Fruit fly (Drosophila melanogaster) whole organism, embryonic: ENCODE data around the gene CG43439.
A peak's percentile ranks its signal among the peaks of the same experiment; 100 is the strongest.

Source experiments
- Awh ChIP-seq: fragments of 200-800 bp; sonication (Bioruptor generic); IDR thresholded peaks from 2 replicates; pipeline ENCODE4, ENCODE4 v1.3.6; 2022; ENCODE audit warnings: missing biosample characterization, missing genetic modification characterization
- CG10274 ChIP-seq: fragments of 200-800 bp; sonication (Bioruptor generic); optimal IDR thresholded peaks from 3 replicates; lab custom pipeline; 2017; ENCODE audit warnings: missing biosample characterization, mild to moderate bottlenecking, missing genetic modification characterization
- CG10654 ChIP-seq: fragments of 200-800 bp; sonication (Bioruptor generic); optimal IDR thresholded peaks from 2 replicates; lab custom pipeline; 2016; ENCODE audit warnings: missing biosample characterization, missing genetic modification characterization
- CG10959 ChIP-seq: fragments of 200-800 bp; sonication (Bioruptor generic); IDR thresholded peaks from 2 replicates; pipeline ENCODE4 v1.3.6; 2022; ENCODE audit warnings: missing biosample characterization, missing genetic modification characterization
- CG11560 ChIP-seq: fragments of 200-800 bp; sonication (Bioruptor generic); IDR thresholded peaks from 3 replicates; pipeline ENCODE4 v1.3.6; 2022; ENCODE audit warnings: missing biosample characterization, missing genetic modification characterization
- CG11723 ChIP-seq: fragments of 200-800 bp; sonication (Bioruptor generic); optimal IDR thresholded peaks from 2 replicates; lab custom pipeline; 2017; ENCODE audit warnings: missing biosample characterization, mild to moderate bottlenecking, missing genetic modification characterization
- CG12299 ChIP-seq: fragments of 200-800 bp; sonication (Bioruptor generic); optimal IDR thresholded peaks from 2 replicates; lab custom pipeline; 2018; ENCODE audit warnings: missing biosample characterization, mild to moderate bottlenecking, missing genetic modification characterization
- CG1233 ChIP-seq: fragments of 200-800 bp; sonication (Bioruptor generic); optimal IDR thresholded peaks from 4 replicates; lab custom pipeline; 2018; ENCODE audit warnings: missing biosample characterization, mild to moderate bottlenecking, missing genetic modification characterization
- CG17186 ChIP-seq: fragments of 200-800 bp; sonication (Bioruptor generic); optimal IDR thresholded peaks from 3 replicates; lab custom pipeline; 2017; ENCODE audit warnings: missing biosample characterization, missing genetic modification reagents, missing genetic modification characterization
- CG17359 ChIP-seq: fragments of 200-800 bp; sonication (Bioruptor generic); optimal IDR thresholded peaks from 3 replicates; lab custom pipeline; 2018; ENCODE audit warnings: missing biosample characterization, mild to moderate bottlenecking, missing genetic modification characterization, moderate library complexity
- CG2116 ChIP-seq: fragments of 200-800 bp; sonication (Bioruptor generic); optimal IDR thresholded peaks from 3 replicates; lab custom pipeline; 2018; ENCODE audit warnings: missing biosample characterization, mild to moderate bottlenecking, missing genetic modification characterization
- CG30020 ChIP-seq: fragments of 200-800 bp; optimal IDR thresholded peaks from 2 replicates; lab custom pipeline; 2019; ENCODE audit warnings: missing biosample characterization, mild to moderate bottlenecking, missing genetic modification characterization, moderate library complexity
- CG30403 ChIP-seq: fragments of 200-800 bp; sonication (Bioruptor generic); optimal IDR thresholded peaks from 3 replicates; lab custom pipeline; 2016; ENCODE audit warnings: missing biosample characterization, missing genetic modification characterization
- CG31441 ChIP-seq: fragments of 200-800 bp; sonication (Bioruptor generic); IDR thresholded peaks from 2 replicates; pipeline ENCODE4 v1.3.6; 2022; ENCODE audit warnings: missing biosample characterization, missing genetic modification characterization
- CG3838 ChIP-seq: fragments of 200-800 bp; sonication (Bioruptor generic); optimal IDR thresholded peaks from 3 replicates; lab custom pipeline; 2016; ENCODE audit warnings: missing biosample characterization, missing genetic modification characterization
- CG4328 ChIP-seq: fragments of 200-800 bp; sonication (Bioruptor generic); optimal IDR thresholded peaks from 3 replicates; lab custom pipeline; 2017; ENCODE audit warnings: missing biosample characterization, missing genetic modification reagents, missing genetic modification characterization
- CG4617 ChIP-seq: fragments of 200-800 bp; sonication (Bioruptor generic); optimal IDR thresholded peaks from 3 replicates; lab custom pipeline; 2016; ENCODE audit warnings: missing biosample characterization, missing genetic modification characterization, borderline replicate concordance
- CG5245 ChIP-seq: fragments of 200-800 bp; sonication (Bioruptor generic); optimal IDR thresholded peaks from 3 replicates; lab custom pipeline; 2016; ENCODE audit warnings: missing biosample characterization, missing genetic modification characterization
- CG6272 ChIP-seq: fragments of 200-800 bp; sonication (Bioruptor generic); IDR thresholded peaks from 2 replicates; pipeline ENCODE4 v1.3.6; 2022; ENCODE audit warnings: missing biosample characterization, missing genetic modification characterization
- Dbx ChIP-seq: fragments of 200-800 bp; sonication (Bioruptor generic); IDR thresholded peaks from 3 replicates; pipeline ENCODE4 v1.3.6; 2022; ENCODE audit warnings: missing biosample characterization, missing genetic modification characterization
- Dip3 ChIP-seq: fragments of 200-800 bp; sonication (Bioruptor generic); optimal IDR thresholded peaks from 3 replicates; lab custom pipeline; 2016; ENCODE audit warnings: missing biosample characterization, missing genetic modification characterization
- HLH3B ChIP-seq: fragments of 200-800 bp; sonication (Bioruptor generic); IDR thresholded peaks from 2 replicates; pipeline ENCODE4 v1.3.6; 2022; ENCODE audit warnings: missing biosample characterization, missing genetic modification characterization
- Hey ChIP-seq: fragments of 200-800 bp; sonication (Bioruptor generic); optimal IDR thresholded peaks from 3 replicates; lab custom pipeline; 2018; ENCODE audit warnings: missing biosample characterization, mild to moderate bottlenecking, missing genetic modification characterization
- HmgZ ChIP-seq: fragments of 200-800 bp; sonication (Bioruptor generic); optimal IDR thresholded peaks from 2 replicates; lab custom pipeline; 2018; ENCODE audit warnings: missing biosample characterization, mild to moderate bottlenecking, missing genetic modification characterization
- MTF-1 ChIP-seq: fragments of 200-800 bp; sonication (Bioruptor generic); optimal IDR thresholded peaks from 2 replicates; lab custom pipeline; 2018; ENCODE audit warnings: missing biosample characterization, mild to moderate bottlenecking, missing genetic modification characterization, borderline replicate concordance
- NK7.1 ChIP-seq: fragments of 200-800 bp; sonication (Bioruptor generic); optimal IDR thresholded peaks from 3 replicates; lab custom pipeline; 2016; ENCODE audit warnings: missing biosample characterization, missing genetic modification characterization
- Optix ChIP-seq: fragments of 200-800 bp; sonication (Bioruptor generic); IDR thresholded peaks from 3 replicates; pipeline ENCODE4 v1.3.6; 2022; ENCODE audit warnings: missing biosample characterization, missing genetic modification characterization
- Ravus ChIP-seq: fragments of 200-800 bp; sonication (Bioruptor generic); IDR thresholded peaks from 2 replicates; pipeline ENCODE4 v1.3.6; 2022; ENCODE audit warnings: missing biosample characterization, missing genetic modification characterization
- Trl ChIP-seq, 3 experiments: fragments of >200 bp in 2 of 3; fragments of 200-800 bp in 1 of 3; sonication (Bioruptor generic) in 1 of 3; optimal IDR thresholded peaks; 2 replicates in 1 of 3; 3 replicates in 2 of 3; lab custom pipeline; 2016 to 2017; ENCODE audit warnings: missing biosample characterization in 1 of 3, missing genetic modification characterization in 1 of 3
- cato ChIP-seq: fragments of 200-800 bp; sonication (Bioruptor generic); optimal IDR thresholded peaks from 2 replicates; lab custom pipeline; 2016; ENCODE audit warnings: missing biosample characterization, missing genetic modification characterization, borderline replicate concordance
- corto ChIP-seq: fragments of 200-800 bp; sonication (Bioruptor generic); optimal IDR thresholded peaks from 2 replicates; lab custom pipeline; 2016; ENCODE audit warnings: missing biosample characterization, mild to moderate bottlenecking, missing genetic modification characterization, moderate library complexity
- crp ChIP-seq, 2 experiments: fragments of 200-800 bp; sonication (Bioruptor generic); optimal IDR thresholded peaks; 2 replicates in 1 of 2; 3 replicates in 1 of 2; lab custom pipeline; 2017; ENCODE audit warnings: missing biosample characterization in 2 of 2, missing genetic modification characterization in 2 of 2, mild to moderate bottlenecking in 1 of 2, moderate library complexity in 1 of 2
- cwo ChIP-seq: fragments of 200-800 bp; sonication (Bioruptor generic); optimal IDR thresholded peaks from 3 replicates; lab custom pipeline; 2017; ENCODE audit warnings: missing biosample characterization, missing genetic modification characterization, mild to moderate bottlenecking, moderate library complexity, missing genetic modification reagents
- ems ChIP-seq: fragments of 200-800 bp; sonication (Bioruptor generic); optimal IDR thresholded peaks from 3 replicates; lab custom pipeline; 2016; ENCODE audit warnings: missing biosample characterization, missing genetic modification characterization
- esg ChIP-seq: fragments of 200-800 bp; sonication (Bioruptor generic); conservative IDR thresholded peaks from 2 replicates; pipeline ENCODE4 v1.3.6; 2022; ENCODE audit warnings: missing biosample characterization, missing genetic modification characterization
- ham ChIP-seq: fragments of 200-800 bp; sonication (Bioruptor generic); IDR thresholded peaks from 2 replicates; pipeline ENCODE4 v1.3.6; 2022; ENCODE audit warnings: missing biosample characterization, missing genetic modification characterization
- jing ChIP-seq: fragments of 200-800 bp; sonication (Bioruptor generic); optimal IDR thresholded peaks from 2 replicates; lab custom pipeline; 2018; ENCODE audit warnings: missing biosample characterization, mild to moderate bottlenecking, missing genetic modification characterization
- kni ChIP-seq: fragments of 200-800 bp; sonication (Bioruptor generic); optimal IDR thresholded peaks from 3 replicates; lab custom pipeline; 2017; ENCODE audit warnings: mild to moderate bottlenecking, missing biosample characterization, missing genetic modification reagents, missing genetic modification characterization
- knrl ChIP-seq: fragments of 200-800 bp; sonication (Bioruptor generic); IDR thresholded peaks from 3 replicates; pipeline ENCODE4 v1.3.6; 2022; ENCODE audit warnings: missing biosample characterization, missing genetic modification characterization; ENCODE audit not compliant: partially characterized antibody
- lab ChIP-seq: fragments of 200-800 bp; sonication (Bioruptor generic); optimal IDR thresholded peaks from 3 replicates; lab custom pipeline; 2017; ENCODE audit warnings: missing biosample characterization, missing genetic modification characterization, mild to moderate bottlenecking, moderate library complexity, missing genetic modification reagents
- mam ChIP-seq: fragments of 200-800 bp; sonication (Bioruptor generic); optimal IDR thresholded peaks from 3 replicates; lab custom pipeline; 2016; ENCODE audit warnings: missing biosample characterization, missing genetic modification characterization
- mld ChIP-seq: fragments of 200-800 bp; sonication (Bioruptor generic); IDR thresholded peaks from 3 replicates; pipeline ENCODE4 v1.3.6; 2022; ENCODE audit warnings: missing biosample characterization, missing genetic modification characterization; ENCODE audit not compliant: partially characterized antibody
- odd ChIP-seq: fragments of 200-800 bp; sonication (Bioruptor generic); optimal IDR thresholded peaks from 2 replicates; lab custom pipeline; 2017; ENCODE audit warnings: missing biosample characterization, mild to moderate bottlenecking, missing genetic modification characterization
- phol ChIP-seq: fragments of 200-800 bp; sonication (Bioruptor generic); optimal IDR thresholded peaks from 3 replicates; lab custom pipeline; 2018; ENCODE audit warnings: missing biosample characterization, mild to moderate bottlenecking, missing genetic modification characterization, moderate library complexity
- pzg ChIP-seq: fragments of 200-800 bp; sonication (Bioruptor generic); optimal IDR thresholded peaks from 3 replicates; lab custom pipeline; 2018; ENCODE audit warnings: missing biosample characterization, mild to moderate bottlenecking, missing genetic modification characterization, moderate library complexity
- sens-2 ChIP-seq: fragments of 200-800 bp; sonication (Bioruptor generic); IDR thresholded peaks from 2 replicates; pipeline ENCODE4 v1.3.6; 2022; ENCODE audit warnings: missing biosample characterization, missing genetic modification characterization
- sqz ChIP-seq: fragments of 200-800 bp; sonication (Bioruptor generic); optimal IDR thresholded peaks from 3 replicates; lab custom pipeline; 2018; ENCODE audit warnings: missing biosample characterization, mild to moderate bottlenecking, missing genetic modification characterization
- zfh1 ChIP-seq: fragments of 200-800 bp; sonication (Bioruptor generic); IDR thresholded peaks from 3 replicates; pipeline ENCODE4 v1.3.6; 2022; ENCODE audit warnings: missing biosample characterization, missing genetic modification characterization

Gene CG43439

DNA sequence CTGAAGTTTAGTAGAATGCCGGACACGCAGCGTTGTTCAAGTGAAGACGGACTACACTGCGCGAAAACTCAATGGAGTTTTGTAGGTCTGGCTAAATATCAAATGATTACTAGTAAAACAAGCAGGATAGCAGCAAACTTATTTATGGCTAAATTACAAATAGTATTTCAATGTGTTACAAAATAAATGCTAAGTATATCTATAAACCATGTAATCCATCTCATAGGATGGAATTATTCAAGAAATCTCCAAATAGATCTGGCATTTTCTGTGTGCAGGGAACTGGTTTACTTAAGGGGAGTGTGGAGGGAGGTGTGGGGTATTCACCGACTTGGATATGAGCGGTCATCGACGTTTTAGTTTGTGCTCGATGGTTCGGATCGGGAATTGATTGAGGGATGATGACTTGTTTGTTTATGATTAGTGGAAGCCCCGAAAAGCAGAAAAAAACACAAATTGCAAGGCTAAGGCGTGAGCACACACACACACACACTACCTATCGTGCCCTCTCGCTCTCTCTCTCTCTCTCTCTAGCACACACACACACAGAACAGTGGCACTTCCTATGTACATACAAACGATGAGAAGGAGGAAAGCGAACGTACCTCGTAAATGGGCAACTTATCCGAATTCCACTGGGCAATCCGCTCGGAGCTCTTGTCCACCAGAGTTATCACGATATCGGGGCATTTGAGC lies 20.4 kb downstream of the CG43439 start (continued):
- TF ChIP-seq CG6272 (GFP tag; lab: Robert Waterston, UW), result peak; percentile 52
- TF ChIP-seq CG10959 (GFP tag; lab: Robert Waterston, UW), result peak; percentile 44; the same call in 1 of the 2 replicates
- TF ChIP-seq CG3838 (GFP tag; lab: Kevin White, UChicago), result peak; percentile 42
- no peak; the same call in 1 of the 2 replicates for TF ChIP-seq Ravus
- TF ChIP-seq Dip3 (GFP tag; lab: Kevin White, UChicago), result peak; percentile 80
- TF ChIP-seq CG1233, result peak; percentile 72
- TF ChIP-seq ham, result no peak
- TF ChIP-seq cato, result peak; percentile 66
- peak in 1 of 2 experiments; percentile 70 for TF ChIP-seq Trl (optimal IDR thresholded peaks at IDR 0.05; lab: Kevin White, UChicago)
- TF ChIP-seq Trl (GFP tag; optimal IDR thresholded peaks at IDR 0.05; lab: Kevin White, UChicago), result peak; percentile 68
- peak; percentile 21 for TF ChIP-seq CG2116 (GFP tag; lab: Kevin White, UChicago)
- peak; percentile 81 for TF ChIP-seq CG31441 (GFP tag; lab: Robert Waterston, UW)
- peak; percentile 83 for TF ChIP-seq HmgZ
- TF ChIP-seq lab (GFP tag; lab: Kevin White, UChicago), result peak; percentile 83
- TF ChIP-seq odd (GFP tag; lab: Kevin White, UChicago), result peak; percentile 75
- TF ChIP-seq corto (GFP tag; lab: Kevin White, UChicago), result no peak
- TF ChIP-seq sqz (GFP tag; lab: Kevin White, UChicago), result peak; percentile 30
- peak; percentile 64 for TF ChIP-seq cwo (GFP tag; lab: Kevin White, UChicago)
- TF ChIP-seq CG4617, result peak; percentile 11
- TF ChIP-seq zfh1 (GFP tag; lab: Robert Waterston, UW), result peak; percentile 78
- peak; percentile 79 for TF ChIP-seq mam (GFP tag; lab: Kevin White, UChicago)
- TF ChIP-seq CG10654 (GFP tag; lab: Kevin White, UChicago), result peak; percentile 72
- peak; percentile 41; the same call in 1 of the 3 replicates for TF ChIP-seq CG11560 (tag; lab: Robert Waterston, UW)
- TF ChIP-seq phol (tag; lab: Kevin White, UChicago), result peak; percentile 86
- peak; percentile 75 for TF ChIP-seq jing (GFP tag; lab: Kevin White, UChicago)
- TF ChIP-seq NK7.1 (GFP tag; lab: Kevin White, UChicago), result peak; percentile 48
- peak; percentile 88 for TF ChIP-seq CG30403 (GFP tag; lab: Kevin White, UChicago)
- peak; percentile 36; the same call in 1 of the 3 replicates for TF ChIP-seq Dbx (GFP tag; lab: Robert Waterston, UW)
- peak; percentile 70; the same call in 1 of the 2 replicates for TF ChIP-seq HLH3B (GFP tag; lab: Robert Waterston, UW)
- peak; percentile 68 for TF ChIP-seq CG12299 (tag; lab: Kevin White, UChicago)
- TF ChIP-seq CG30020 (tag; lab: Kevin White, UChicago), result peak; percentile 44
- TF ChIP-seq Optix (GFP tag; lab: Robert Waterston, UW), result 0 out of 3 replicates have a peak, but pooled peaks have one; percentile 46
- TF ChIP-seq CG4328 (GFP tag; lab: Kevin White, UChicago), result no peak
- peak; percentile 50 for TF ChIP-seq CG17186 (GFP tag; lab: Kevin White, UChicago)
- 0 out of 2 replicates have a peak, but pooled peaks have one; percentile 61 for TF ChIP-seq sens-2 (GFP tag; lab: Robert Waterston, UW)
- peak; percentile 79 for TF ChIP-seq CG11723 (GFP tag; lab: Kevin White, UChicago)
- peak; percentile 62 for TF ChIP-seq esg (GFP tag; lab: Robert Waterston, UW)
- no peak for TF ChIP-seq Hey (tag; lab: Kevin White, UChicago)
- TF ChIP-seq MTF-1 (GFP tag; lab: Kevin White, UChicago), result peak; percentile 61
- no peak for TF ChIP-seq pzg (GFP tag; lab: Kevin White, UChicago)
- peak; percentile 35 for TF ChIP-seq CG10274
- TF ChIP-seq ems (GFP tag; lab: Kevin White, UChicago), result peak; percentile 68
- no peak for TF ChIP-seq knrl (GFP tag; lab: Robert Waterston, UW)
- peak; percentile 84 for TF ChIP-seq CG17359 (tag; lab: Kevin White, UChicago)
- peak in 1 of 2 experiments; percentile 19 for TF ChIP-seq crp (GFP tag; optimal IDR thresholded peaks at IDR 0.05; lab: Kevin White, UChicago)
- TF ChIP-seq Awh (GFP tag; lab: Robert Waterston, UW), result peak; percentile 65; the same call in 1 of the 2 replicates
- no peak for TF ChIP-seq mld
- peak; percentile 64 for TF ChIP-seq CG5245 (GFP tag; lab: Kevin White, UChicago)
- TF ChIP-seq kni (GFP tag; lab: Kevin White, UChicago), result no peak
